Worm (Caenorhabditis elegans) whole organism, dauer: ENCODE results near the gene ZK1307.3.

Experiments
- unc-62 ChIP-seq: sonication (generic microtip); optimal IDR thresholded peaks from 2 replicates; lab custom pipeline; 2017; ENCODE audit warnings: missing biosample characterization, missing genetic modification reagents, missing genetic modification characterization

Gene ZK1307.3

DNA sequence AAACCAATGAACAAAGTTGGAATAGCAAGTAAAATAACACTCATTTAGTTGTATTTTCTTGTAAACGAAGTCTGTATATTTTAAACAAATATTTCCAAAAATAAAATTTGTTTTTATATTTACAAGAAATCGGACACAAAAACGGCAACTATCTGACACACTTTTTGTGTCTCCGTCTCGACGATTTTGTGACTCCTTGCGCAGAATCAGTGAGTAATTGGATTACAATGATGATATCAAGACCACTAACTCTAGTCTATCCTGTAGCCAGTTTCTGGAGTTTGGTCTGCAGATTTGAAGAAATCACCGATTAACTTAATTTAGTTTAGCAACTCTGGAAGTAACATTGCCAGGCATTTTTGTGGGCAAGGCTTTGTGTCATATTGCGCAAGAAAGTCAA, 10.0 kb upstream of the ZK1307.3 start, which contains the start of gene cyp-13A10:
cyp-13A10 (minus strand) TSS at position 88 of the 400 bp plus-strand sequence.
- no peak for TF ChIP-seq unc-62 (GFP tag; lab: Kevin White, UChicago)

DNA sequence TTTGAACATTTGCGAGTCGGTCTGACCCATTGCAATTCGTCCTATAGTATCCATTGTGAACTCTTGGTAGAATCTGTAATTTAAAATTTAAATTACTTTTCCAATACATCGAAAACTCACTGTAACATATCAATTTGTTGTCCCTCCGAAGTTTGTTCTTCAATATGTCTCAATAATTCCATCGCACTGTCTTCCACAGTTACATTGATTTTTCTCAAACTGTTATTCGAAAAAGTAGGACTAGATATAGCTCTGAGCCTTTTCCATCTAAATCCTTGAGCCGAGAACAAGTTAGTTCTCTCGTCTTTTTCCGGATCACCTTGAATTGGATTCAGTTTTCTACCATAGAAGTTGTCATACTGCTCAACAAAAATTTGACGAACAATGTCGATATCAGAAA, 9.3 kb upstream of the ZK1307.3 start:
- no peak for TF ChIP-seq unc-62 (GFP tag; lab: Kevin White, UChicago)

DNA sequence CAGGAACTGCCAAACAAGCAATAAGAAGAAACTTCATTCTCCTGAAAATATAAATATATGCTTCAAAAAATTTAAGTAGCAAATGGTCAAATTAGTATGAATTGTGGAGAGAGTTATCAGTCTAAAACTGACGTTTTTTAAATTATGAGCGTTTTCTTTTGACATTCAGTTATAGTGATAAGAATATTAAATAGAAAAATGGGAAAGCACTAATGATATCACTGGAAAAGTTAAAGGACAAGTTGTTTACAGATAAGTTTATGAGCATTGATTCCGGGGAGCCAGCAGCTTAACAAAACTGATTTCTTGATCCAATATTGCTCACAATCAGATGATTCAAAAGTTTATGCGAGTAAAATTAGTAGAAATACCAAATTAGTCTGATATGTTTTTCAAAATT, 7.6 kb upstream of the ZK1307.3 start, which contains the start of gene ZK1320.3:
ZK1320.3 (minus strand) TSS at position 41 of the 400 bp plus-strand sequence.
- no peak for TF ChIP-seq unc-62 (GFP tag; lab: Kevin White, UChicago)

DNA sequence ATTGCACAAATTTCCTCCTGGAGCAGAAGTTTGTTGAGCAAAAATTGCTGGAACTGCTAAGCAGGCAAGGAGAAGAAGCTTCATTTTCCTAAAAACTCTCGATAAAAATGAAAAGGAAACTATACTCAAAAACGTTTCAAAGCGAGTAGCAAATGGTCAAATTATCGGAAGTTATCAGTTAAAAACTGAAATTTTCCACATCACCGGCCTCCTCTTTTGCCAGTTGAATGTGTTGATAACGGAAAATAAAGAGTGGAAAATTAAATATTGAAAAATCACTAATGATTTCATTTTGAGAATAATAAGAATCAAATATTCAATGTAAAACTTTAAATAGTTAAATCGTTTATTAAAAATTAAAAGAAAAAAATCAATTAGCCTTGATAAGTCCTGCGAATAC, 6.1 kb upstream of the ZK1307.3 start, which contains the start of gene ZK1320.2:
ZK1320.2 (minus strand) TSS at position 88 of the 400 bp plus-strand sequence.
- TF ChIP-seq unc-62 (GFP tag; lab: Kevin White, UChicago) = no peak

DNA sequence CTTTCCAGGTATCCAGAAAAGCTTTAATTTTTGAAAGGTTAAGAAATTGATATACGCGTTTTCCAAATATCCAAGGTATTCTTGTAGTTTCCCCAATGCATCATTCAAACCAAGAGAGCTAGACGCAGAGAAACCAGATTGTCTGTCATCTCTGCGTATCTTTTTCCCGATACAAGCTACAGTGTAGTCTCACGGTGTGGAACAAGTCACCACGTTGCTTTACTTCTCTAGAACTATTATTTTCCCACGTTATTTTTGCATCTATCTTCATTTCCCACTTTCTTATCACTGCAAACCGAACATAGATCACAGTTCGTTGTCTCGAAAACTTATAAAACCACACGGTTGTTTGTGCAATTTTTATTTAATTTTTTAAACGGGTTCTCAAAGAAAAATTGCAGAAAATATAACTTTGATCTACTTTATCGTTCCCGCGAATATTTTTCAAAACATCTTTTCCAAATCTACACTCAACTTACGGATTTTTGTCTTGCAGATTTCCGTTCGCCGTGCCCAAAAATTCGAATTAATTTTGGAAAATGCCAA, 3.5 kb upstream of the ZK1307.3 start, which contains the start of gene gstk-1:
gstk-1 (plus strand) TSS at position 496 of the 546 bp plus-strand sequence.
- TF ChIP-seq unc-62 (GFP tag; lab: Kevin White, UChicago) = no peak

DNA sequence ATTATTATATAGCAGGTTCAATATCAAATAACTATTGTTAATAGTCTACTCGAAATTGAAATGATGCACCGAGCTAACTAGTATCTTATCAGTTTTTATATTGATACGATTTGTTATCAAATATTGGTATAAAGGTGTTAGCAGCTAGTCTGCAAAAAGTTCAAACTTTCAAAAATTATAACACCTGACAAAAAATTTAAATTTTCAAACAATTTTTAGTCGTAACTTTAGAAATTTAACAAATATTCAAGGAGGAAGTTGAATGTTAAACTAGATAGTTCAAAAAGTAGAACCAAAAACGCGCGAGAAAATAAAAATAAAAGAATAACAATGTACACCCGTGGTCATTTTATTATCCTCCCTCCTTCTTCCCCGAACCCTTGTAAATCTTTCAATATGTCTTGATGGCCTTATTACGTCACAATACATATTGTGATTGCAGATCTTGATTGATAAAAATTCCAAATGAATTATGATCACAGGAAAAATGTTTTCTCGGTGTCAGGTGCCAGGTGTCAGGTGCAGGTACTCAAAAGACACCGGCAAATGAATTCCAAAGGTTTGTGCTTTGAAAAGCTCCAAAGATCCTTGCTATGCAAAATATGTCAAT, 2.8 kb upstream of the ZK1307.3 start, which contains the start of gene ZK1307.1:
ZK1307.1 (minus strand) TSS at position 51 of the 610 bp plus-strand sequence.
- no peak for TF ChIP-seq unc-62 (GFP tag; lab: Kevin White, UChicago)

DNA sequence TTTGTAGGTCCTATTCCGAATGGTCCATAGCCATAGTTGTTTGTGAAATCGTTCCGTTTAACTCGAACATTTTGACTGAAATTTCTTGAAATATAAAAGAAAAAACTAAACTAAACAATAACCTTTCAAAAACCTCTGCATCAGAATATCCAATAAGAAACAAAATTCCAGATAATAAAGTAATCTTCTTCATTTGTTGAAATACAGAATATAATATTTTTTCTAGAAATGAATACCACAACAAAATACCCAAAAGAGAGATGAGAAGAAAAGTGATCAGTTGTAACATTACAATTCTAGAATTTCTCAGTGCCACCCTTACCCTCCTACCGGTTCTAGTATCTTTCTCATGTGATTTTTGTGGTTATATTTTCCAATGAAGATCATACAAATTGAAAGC, 860 bp upstream of the ZK1307.3 start, which contains the start of gene ZK1307.2:
ZK1307.2 (minus strand) TSS at position 274 of the 400 bp plus-strand sequence.
- TF ChIP-seq unc-62 (GFP tag; lab: Kevin White, UChicago) = no peak

DNA sequence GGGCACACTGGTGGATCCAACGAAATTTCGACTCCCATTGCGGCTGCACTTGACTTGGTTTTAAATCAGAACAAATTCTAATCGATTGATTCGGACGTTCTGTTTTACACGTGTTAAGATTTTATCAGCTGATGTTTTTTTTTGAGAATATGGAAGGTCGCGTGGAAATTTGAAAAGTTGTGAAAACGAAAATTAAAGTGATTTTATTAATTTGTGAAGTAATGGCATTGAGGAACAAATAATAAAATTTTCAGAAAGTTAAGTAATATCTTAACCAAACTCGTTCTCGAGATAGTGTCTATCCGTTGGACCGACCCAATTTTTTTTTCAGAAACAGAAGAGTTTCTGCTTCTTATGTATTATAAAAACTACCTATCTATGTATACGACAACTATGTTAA, 1.1 kb downstream of the ZK1307.3 start, which contains the start of gene ZK1307.4:
ZK1307.4 (minus strand) TSS at position 101 of the 400 bp plus-strand sequence.
- no peak for TF ChIP-seq unc-62 (GFP tag; lab: Kevin White, UChicago)

DNA sequence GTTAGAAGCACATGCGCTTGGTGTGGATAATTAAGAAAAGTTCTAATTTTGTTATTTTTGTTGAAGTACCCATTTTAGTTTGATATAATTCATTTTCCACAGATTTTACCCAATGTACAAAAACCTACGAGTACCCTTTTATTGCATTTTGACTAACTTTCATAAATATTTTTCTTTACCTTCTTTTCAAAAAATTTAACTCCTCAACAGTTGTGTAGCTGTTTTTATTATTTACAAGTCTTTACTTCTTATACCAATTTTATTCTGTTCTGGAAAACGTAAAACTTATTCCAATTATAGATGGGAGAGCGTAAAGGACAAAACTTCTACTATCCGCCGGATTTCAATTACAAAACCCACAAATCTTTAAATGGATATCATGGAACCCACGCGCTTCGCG, 3.6 kb downstream of the ZK1307.3 start, which contains the start of gene ZK1307.9:
ZK1307.9 (plus strand) TSS at position 301 of the 400 bp plus-strand sequence.
- TF ChIP-seq unc-62 (GFP tag; lab: Kevin White, UChicago) = no peak

DNA sequence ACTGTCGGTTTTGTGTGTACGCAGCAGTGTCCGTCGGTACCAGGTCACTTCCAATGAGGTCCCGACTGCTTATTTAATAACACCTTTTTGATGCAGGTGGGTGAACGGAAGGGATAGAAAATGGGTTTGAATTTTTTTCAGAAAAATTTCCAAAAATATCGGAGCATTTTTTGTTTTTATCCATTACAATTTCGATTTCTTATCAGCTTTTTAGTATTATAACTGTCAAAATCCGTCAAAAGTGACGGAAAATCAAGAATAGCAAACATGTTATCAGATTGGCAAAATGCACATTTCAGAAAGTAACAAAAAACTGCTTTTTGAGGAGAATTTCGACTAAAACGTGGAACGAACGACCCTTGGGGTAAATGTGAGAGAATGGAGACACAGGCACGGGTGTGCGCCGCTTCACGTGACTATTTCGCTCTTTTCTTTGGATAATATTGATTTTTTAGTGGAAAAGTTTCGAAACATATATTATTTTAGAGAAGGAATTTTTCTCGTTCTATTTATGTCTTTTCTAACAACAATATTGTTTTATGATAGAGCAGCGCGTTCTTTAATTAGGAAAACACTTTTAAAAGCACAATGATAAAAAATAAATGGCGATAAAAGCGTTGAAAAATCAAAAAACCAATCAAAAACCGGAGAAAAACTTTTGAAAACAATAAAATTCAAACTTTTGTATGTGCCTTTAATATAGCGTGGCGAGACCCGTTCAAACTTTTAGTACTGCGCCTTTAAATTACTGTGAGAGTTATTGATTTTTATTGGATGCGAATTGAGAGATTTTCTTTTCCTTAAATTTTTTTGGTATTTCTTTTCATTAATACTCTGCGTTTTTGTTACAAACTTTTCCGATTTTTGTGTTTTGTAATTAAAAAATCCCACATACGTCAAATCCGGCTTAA, 5.6 kb downstream of the ZK1307.3 start, which contains the start of gene sqv-8:
sqv-8 (plus strand) TSS at position 51 of the 911 bp plus-strand sequence.
- TF ChIP-seq unc-62 (GFP tag; lab: Kevin White, UChicago) = no peak

DNA sequence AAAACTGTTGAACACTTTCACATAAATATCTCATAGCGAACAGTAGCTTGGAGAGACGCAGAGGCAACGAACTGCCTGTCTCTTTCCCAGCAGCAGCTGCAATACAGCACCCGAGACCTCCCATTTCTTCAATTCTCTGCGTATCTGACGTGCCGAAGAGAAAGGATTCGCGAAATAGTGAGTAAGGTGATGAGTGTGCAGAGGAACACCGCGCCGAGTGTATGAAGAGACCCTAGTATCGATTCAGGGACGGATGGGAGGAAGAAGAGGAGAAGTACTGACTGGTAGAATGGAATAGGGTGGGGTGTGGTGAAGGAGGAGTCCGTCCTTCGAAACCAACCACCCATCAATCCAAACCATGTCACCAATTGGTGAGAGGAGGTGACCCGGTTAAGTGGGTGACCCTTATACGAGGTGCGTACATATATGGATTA, 6.7 kb downstream of the ZK1307.3 start:
- no peak for TF ChIP-seq unc-62 (GFP tag; lab: Kevin White, UChicago)

DNA sequence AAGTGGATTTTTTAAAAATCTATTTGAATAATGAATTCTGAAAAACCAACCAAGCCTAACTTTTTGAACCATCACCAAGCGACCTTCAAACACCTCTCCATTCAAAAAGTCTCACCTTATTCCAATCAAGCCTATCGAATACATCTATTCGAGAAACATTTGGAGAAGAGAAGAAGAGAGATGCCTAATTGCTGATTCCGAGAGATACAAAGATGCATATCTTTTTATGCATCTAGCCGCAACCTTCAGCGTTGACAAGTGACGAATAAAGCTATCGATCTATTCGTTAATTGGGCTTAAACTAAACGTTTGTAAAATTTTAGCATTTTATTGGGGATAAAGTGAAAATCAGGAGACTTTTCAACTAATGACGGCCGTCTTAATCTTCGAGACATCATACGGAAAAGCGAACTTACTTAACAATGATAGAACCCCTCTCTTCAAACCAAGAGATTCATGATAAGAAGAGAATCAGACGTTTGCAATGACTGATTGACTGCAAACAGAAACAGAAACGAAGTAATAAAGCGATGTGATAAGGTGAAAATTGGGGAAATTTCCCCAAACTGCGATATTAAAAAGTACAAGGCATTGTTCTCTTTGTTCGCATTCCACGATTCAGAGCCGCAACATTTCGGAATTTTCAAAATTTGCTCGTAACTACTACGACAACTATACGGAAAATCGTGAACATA, 7.7 kb downstream of the ZK1307.3 start:
- TF ChIP-seq unc-62 (GFP tag; lab: Kevin White, UChicago) = no peak

DNA sequence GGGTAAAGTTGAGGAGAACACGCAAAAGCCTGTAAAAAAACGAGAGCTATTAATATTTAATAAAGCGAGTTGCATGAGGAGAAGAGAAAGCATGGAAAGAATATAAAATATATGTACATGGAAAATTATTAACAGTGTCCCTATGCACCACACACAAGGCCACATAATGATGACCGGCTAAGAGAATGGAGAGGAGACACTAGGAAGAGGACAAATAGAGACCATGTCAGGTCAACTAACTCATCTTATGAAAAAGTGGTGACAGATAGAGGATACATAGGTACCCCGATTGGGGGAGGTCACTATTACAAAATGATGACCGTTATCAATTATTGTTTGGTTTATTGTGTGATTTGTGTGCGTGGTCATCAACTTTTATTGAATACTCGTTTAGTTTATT, 8.4 kb downstream of the ZK1307.3 start, which contains the start of gene fzr-1:
fzr-1 (minus strand) TSS at position 29 of the 400 bp plus-strand sequence.
- no peak for TF ChIP-seq unc-62 (GFP tag; lab: Kevin White, UChicago)

DNA sequence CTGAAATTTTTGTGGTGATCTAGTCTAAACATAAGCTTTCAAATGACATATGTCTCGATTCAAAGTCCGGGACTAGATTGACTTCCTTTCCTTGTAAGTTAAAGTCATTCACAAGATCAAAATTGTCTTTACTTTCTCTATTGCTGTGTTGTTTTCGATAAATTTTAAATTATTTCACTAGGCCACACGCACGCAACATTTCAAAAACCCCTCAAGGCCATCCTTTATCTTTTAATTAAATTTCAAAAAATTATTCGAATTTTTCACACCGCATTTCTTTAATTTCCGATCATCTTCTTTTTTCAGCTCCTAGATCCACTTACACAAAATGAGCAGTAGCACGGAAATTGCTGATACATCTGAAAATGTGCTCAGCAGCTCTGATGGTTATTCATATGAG, 16.5 kb downstream of the ZK1307.3 start, which contains the start of gene ZK1307.7:
ZK1307.7 (plus strand) TSS at position 301 of the 400 bp plus-strand sequence.
- TF ChIP-seq unc-62 (GFP tag; lab: Kevin White, UChicago) = no peak
